Worm (Caenorhabditis elegans) whole organism, young adult: ENCODE results near the gene hog-1.

ENCODE experiments used
- C06A6.2 ChIP-seq: fragments of 200-800 bp; sonication (Bioruptor generic); conservative IDR thresholded peaks from 2 replicates; pipeline ENCODE4 v1.3.6; 2022; ENCODE audit warnings: missing genetic modification characterization, missing compliant biosample characterization
- F33H1.4 ChIP-seq: fragments of 200-800 bp; sonication (Bioruptor generic); IDR thresholded peaks from 2 replicates; pipeline ENCODE4 v1.3.6; 2022; ENCODE audit warnings: missing genetic modification reagents, missing genetic modification characterization, missing compliant biosample characterization
- F37B4.10 ChIP-seq: fragments of 200-800 bp; sonication (Bioruptor generic); IDR thresholded peaks from 2 replicates; pipeline ENCODE4 v1.3.6; 2022; ENCODE audit warnings: missing genetic modification characterization, missing compliant biosample characterization
- T07F8.4 ChIP-seq: sonication (generic microtip); optimal IDR thresholded peaks from 2 replicates; lab custom pipeline; 2016; ENCODE audit warnings: mild to moderate bottlenecking, missing genetic modification characterization, moderate library complexity, missing compliant biosample characterization
- Y67H2A.10 ChIP-seq: fragments of 200-800 bp; sonication (Bioruptor generic); conservative IDR thresholded peaks from 2 replicates; pipeline ENCODE4 v1.3.6; 2022; ENCODE audit warnings: missing genetic modification reagents, missing genetic modification characterization, missing compliant biosample characterization
- Y95B8A.8 ChIP-seq: fragments of 200-800 bp; sonication (Bioruptor generic); IDR thresholded peaks from 2 replicates; pipeline ENCODE4 v1.3.6; 2022; ENCODE audit warnings: missing genetic modification reagents, missing genetic modification characterization, missing compliant biosample characterization
- ZK185.1 ChIP-seq: sonication (generic microtip); optimal IDR thresholded peaks from 2 replicates; lab custom pipeline; 2016; ENCODE audit warnings: mild to moderate bottlenecking, missing genetic modification characterization, missing compliant biosample characterization; ENCODE audit not compliant: poor library complexity, severe bottlenecking
- akir-1 ChIP-seq: fragments of 200-800 bp; sonication (Bioruptor generic); optimal IDR thresholded peaks from 2 replicates; lab custom pipeline; 2018; ENCODE audit warnings: mild to moderate bottlenecking, missing genetic modification characterization, moderate library complexity, missing compliant biosample characterization
- attf-3 ChIP-seq: fragments of 200-800 bp; sonication (Bioruptor generic); conservative IDR thresholded peaks from 2 replicates; pipeline ENCODE4 v1.3.6; 2022; ENCODE audit warnings: missing genetic modification reagents, missing genetic modification characterization, missing compliant biosample characterization
- bed-1 ChIP-seq: fragments of 200-800 bp; sonication (Bioruptor generic); IDR thresholded peaks from 2 replicates; pipeline ENCODE4 v1.3.6; 2022; ENCODE audit warnings: missing genetic modification reagents, missing genetic modification characterization, missing compliant biosample characterization
- cebp-1 ChIP-seq, 2 experiments: fragments of 200-800 bp in 1 of 2; sonication (Bioruptor generic) in 1 of 2; sonication (generic microtip) in 1 of 2; IDR thresholded peaks in 1 of 2; optimal IDR thresholded peaks in 1 of 2; 2 replicates each; pipeline versions ENCODE4 v1.3.6 to Lab custom; 2017 to 2022; ENCODE audit warnings: missing compliant biosample characterization in 2 of 2, missing genetic modification characterization in 2 of 2, mild to moderate bottlenecking in 1 of 2, missing genetic modification reagents in 1 of 2, moderate library complexity in 1 of 2
- ceh-58 ChIP-seq: fragments of 200-800 bp; sonication (Bioruptor generic); IDR thresholded peaks from 2 replicates; pipeline ENCODE4 v1.3.6; 2022; ENCODE audit warnings: missing genetic modification characterization, missing compliant biosample characterization
- dox-1 ChIP-seq: fragments of 200-800 bp; sonication (Bioruptor generic); IDR thresholded peaks from 2 replicates; pipeline ENCODE4 v1.3.6; 2022; ENCODE audit warnings: missing genetic modification reagents, missing genetic modification characterization, missing compliant biosample characterization
- egl-18 ChIP-seq: fragments of 200-800 bp; sonication (Bioruptor generic); IDR thresholded peaks from 2 replicates; pipeline ENCODE4 v1.3.6; 2022; ENCODE audit warnings: missing genetic modification reagents, missing genetic modification characterization, missing compliant biosample characterization
- egrh-3 ChIP-seq: fragments of 200-800 bp; sonication (Bioruptor generic); IDR thresholded peaks from 2 replicates; pipeline ENCODE4 v1.3.6; 2022; ENCODE audit warnings: missing genetic modification reagents, missing genetic modification characterization, missing compliant biosample characterization
- lin-26 ChIP-seq: fragments of 200-800 bp; sonication (Bioruptor generic); IDR thresholded peaks from 2 replicates; pipeline ENCODE4 v1.3.6; 2022; ENCODE audit warnings: missing genetic modification reagents, missing genetic modification characterization, missing compliant biosample characterization
- lin-54 ChIP-seq: fragments of 200-800 bp; sonication (Bioruptor generic); optimal IDR thresholded peaks from 2 replicates; lab custom pipeline; 2018; ENCODE audit warnings: mild to moderate bottlenecking, missing genetic modification characterization, missing compliant biosample characterization
- lir-1 ChIP-seq: fragments of 200-800 bp; sonication (Bioruptor generic); conservative IDR thresholded peaks from 2 replicates; pipeline ENCODE4 v1.3.6; 2022; ENCODE audit warnings: missing genetic modification reagents, missing genetic modification characterization, missing compliant biosample characterization
- madf-10 ChIP-seq: sonication (generic microtip); optimal IDR thresholded peaks from 2 replicates; lab custom pipeline; 2016; ENCODE audit warnings: mild to moderate bottlenecking, missing genetic modification characterization, missing compliant biosample characterization
- madf-6 ChIP-seq: fragments of 200-800 bp; sonication (Bioruptor generic); IDR thresholded peaks from 2 replicates; pipeline ENCODE4 v1.3.6; 2022; ENCODE audit warnings: missing genetic modification reagents, missing genetic modification characterization, missing compliant biosample characterization
- nfyb-1 ChIP-seq: fragments of 200-800 bp; sonication (Bioruptor generic); IDR thresholded peaks from 2 replicates; pipeline ENCODE4 v1.3.6; 2022; ENCODE audit warnings: missing genetic modification reagents, missing genetic modification characterization, missing compliant biosample characterization
- nhr-27 ChIP-seq: fragments of 200-800 bp; sonication (Bioruptor generic); optimal IDR thresholded peaks from 2 replicates; lab custom pipeline; 2018; ENCODE audit warnings: mild to moderate bottlenecking, missing genetic modification characterization, moderate library complexity, missing compliant biosample characterization
- rec-8 ChIP-seq, 2 experiments: sonication (generic microtip); optimal IDR thresholded peaks; 2 replicates each; lab custom pipeline; 2016; ENCODE audit warnings: mild to moderate bottlenecking in 2 of 2, missing genetic modification characterization in 2 of 2, missing genetic modification reagents in 2 of 2, missing genotype in 2 of 2, missing biosample characterization in 1 of 2, missing compliant biosample characterization in 1 of 2, moderate library complexity in 1 of 2
- repo-1 ChIP-seq: sonication (generic microtip); optimal IDR thresholded peaks from 2 replicates; lab custom pipeline; 2017; ENCODE audit warnings: mild to moderate bottlenecking, missing genetic modification characterization, missing compliant biosample characterization
- snpc-1.3 ChIP-seq: sonication (generic microtip); optimal IDR thresholded peaks from 2 replicates; lab custom pipeline; 2017; ENCODE audit warnings: missing genetic modification characterization, mild to moderate bottlenecking, missing compliant biosample characterization, antibody characterized with exemption, moderate library complexity, missing genotype, missing genetic modification reagents; ENCODE audit not compliant: insufficient read depth
- somi-1 ChIP-seq: fragments of 200-800 bp; sonication (Bioruptor generic); optimal IDR thresholded peaks from 2 replicates; lab custom pipeline; 2018; ENCODE audit warnings: mild to moderate bottlenecking, missing genetic modification characterization, missing compliant biosample characterization
- sptf-2 ChIP-seq: fragments of 200-800 bp; sonication (Bioruptor generic); optimal IDR thresholded peaks from 2 replicates; lab custom pipeline; 2018; ENCODE audit warnings: mild to moderate bottlenecking, missing genetic modification characterization, missing compliant biosample characterization
- zfh-2 ChIP-seq: fragments of 200-800 bp; sonication (Bioruptor generic); conservative IDR thresholded peaks from 2 replicates; pipeline ENCODE4 v1.3.6; 2022; ENCODE audit warnings: missing genetic modification reagents, missing genetic modification characterization, missing compliant biosample characterization
- zim-3 ChIP-seq: sonication (generic microtip); optimal IDR thresholded peaks from 2 replicates; lab custom pipeline; 2017; ENCODE audit warnings: mild to moderate bottlenecking, missing genetic modification characterization, moderate library complexity, missing compliant biosample characterization
- ztf-18 ChIP-seq: sonication (generic microtip); optimal IDR thresholded peaks from 2 replicates; lab custom pipeline; 2016; ENCODE audit warnings: missing genotype, mild to moderate bottlenecking, missing genetic modification characterization, missing compliant biosample characterization
- ztf-6 ChIP-seq: fragments of 200-800 bp; sonication (Bioruptor generic); IDR thresholded peaks from 2 replicates; pipeline ENCODE4 v1.3.6; 2022; ENCODE audit warnings: missing genetic modification reagents, missing genetic modification characterization, missing compliant biosample characterization

hog-1 gene

DNA sequence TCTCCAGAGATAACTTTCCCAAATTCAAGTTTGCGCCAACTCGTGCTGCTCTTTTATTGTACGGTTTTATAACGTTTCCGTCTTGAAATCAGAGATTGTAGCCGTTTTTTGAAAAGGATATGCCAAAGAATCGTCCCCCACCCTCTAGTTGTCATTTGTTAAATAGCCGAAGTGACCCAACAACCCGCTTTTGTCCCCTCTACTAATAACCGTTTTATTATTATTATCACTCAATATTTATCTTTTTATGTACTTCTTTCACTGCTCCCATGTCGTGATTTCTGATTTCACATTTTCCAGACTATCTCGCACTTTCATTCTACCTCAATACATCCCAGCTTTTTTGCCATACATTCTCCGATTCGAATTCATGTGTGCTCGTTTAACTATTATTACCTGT, 27.1 kb downstream of the hog-1 start:
- TF ChIP-seq akir-1 (GFP tag; lab: Kevin White, UChicago), result no peak
- TF ChIP-seq rec-8 (tag; optimal IDR thresholded peaks at IDR 0.05; lab: Kevin White, UChicago), result no peak
- no peak for TF ChIP-seq snpc-1.3 (tag; lab: Kevin White, UChicago)

DNA sequence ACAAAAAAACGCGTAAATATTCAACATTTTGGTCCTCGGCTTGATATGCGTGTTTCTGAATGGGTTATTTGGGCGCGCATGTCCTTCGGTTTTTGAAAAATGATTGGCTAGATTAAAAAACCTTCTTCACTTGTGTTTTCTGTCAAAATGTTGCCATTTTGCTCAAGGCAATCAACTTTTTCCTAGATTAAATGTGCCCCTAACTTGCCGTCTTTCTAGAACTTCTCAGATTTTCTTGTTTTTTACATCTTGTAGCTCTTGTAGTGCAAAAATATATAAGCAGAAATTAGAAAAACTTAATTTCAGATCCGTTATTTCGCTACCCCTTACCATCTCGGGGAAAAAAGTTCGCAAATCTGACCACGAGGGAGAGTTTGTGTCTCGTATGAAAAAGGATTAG, 32.2 kb downstream of the hog-1 start, which contains the start of gene hbl-1:
Gene hbl-1 (plus strand): TSS at position 301 of the 400 bp plus-strand sequence.
- TF ChIP-seq ZK185.1 (tag; lab: Kevin White, UChicago) (no peak), ztf-6 (no peak), egrh-3 (GFP tag; lab: Robert Waterston, UW) (no peak), dox-1 (GFP tag; lab: Robert Waterston, UW) (no peak), T07F8.4 (tag; lab: Kevin White, UChicago) (no peak), F37B4.10 (no peak), bed-1 (no peak), attf-3 (GFP tag; lab: Robert Waterston, UW) (no peak), F33H1.4 (GFP tag; lab: Robert Waterston, UW) (no peak), zim-3 (tag; lab: Kevin White, UChicago) (no peak), lir-1 (GFP tag; lab: Robert Waterston, UW) (no peak), Y95B8A.8 (GFP tag; lab: Robert Waterston, UW) (no peak)

DNA sequence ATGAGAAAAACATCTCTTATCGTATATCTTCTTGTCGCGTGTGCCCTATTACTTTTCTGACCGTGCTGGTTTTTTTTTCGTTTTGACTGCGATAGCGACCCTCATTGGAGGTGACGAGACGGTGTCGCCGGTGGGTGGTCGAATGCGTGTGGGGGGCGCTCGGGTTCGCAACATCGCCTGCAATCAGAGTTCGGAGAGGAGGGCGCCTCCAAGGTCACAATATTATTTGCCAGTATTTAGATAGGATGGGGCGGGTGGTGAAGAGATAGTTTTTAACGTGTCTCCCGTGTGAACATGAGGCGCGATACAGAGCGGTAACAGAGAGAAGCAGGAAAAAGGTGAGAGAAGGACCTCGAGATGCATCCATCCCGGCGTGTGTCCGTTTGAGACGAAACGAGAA, 33.2 kb downstream of the hog-1 start:
- TF ChIP-seq zfh-2 (GFP tag; lab: Robert Waterston, UW) (peak; percentile 80), nhr-27 (no peak), Y67H2A.10 (GFP tag; lab: Robert Waterston, UW) (no peak), ztf-18 (tag; lab: Kevin White, UChicago) (no peak), ceh-58 (GFP tag; lab: Robert Waterston, UW) (no peak), nfyb-1 (0 out of 2 replicates have a peak, but pooled peaks have one; percentile 32), C06A6.2 (GFP tag; lab: Robert Waterston, UW) (no peak), egrh-3 (GFP tag; lab: Robert Waterston, UW) (no peak)
- TF ChIP-seq, all 124 proteins: peak for 2

DNA sequence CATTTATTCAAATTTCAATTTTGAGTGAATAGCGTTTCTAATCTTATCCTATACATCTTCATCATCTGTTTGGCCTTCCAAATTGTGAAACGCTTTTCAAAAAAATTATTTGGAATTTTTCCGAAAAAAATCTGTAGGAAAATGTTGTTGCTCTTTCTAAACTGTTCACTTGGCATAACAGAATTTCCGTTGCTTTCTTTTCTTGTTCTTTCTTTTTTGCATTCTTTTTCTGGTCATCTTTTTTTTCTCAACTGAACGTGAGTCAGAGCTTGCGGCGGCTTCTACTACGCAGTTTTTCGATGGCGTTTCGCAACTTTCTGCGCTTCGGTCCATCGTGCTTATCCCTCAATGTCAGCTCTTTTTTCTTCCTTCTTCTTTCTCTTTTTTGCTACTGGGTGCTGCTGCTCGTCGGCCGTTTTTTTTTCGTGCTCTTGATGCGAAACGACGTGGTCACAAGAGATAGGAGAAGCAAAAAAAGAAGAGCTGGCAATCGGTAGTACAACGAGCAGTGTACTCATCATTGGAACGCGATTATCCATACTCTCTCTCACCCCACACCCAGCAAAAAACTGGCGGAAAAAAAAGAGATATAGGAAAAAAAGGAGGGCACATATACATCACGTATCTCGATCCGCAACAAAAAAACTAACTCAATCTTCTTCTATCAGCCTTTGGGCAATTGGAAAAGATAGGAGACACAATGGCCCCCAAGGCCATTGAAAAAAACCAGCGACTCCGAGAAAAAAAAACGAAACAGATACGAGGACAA, 34.2 kb downstream of the hog-1 start:
- TF ChIP-seq madf-6 (GFP tag; lab: Robert Waterston, UW) (no peak), madf-10 (tag; lab: Kevin White, UChicago) (peak; percentile 7), zfh-2 (GFP tag; lab: Robert Waterston, UW) (peak; percentile 72; the same call in 1 of the 2 replicates), somi-1 (peak; percentile 80), egl-18 (no peak), cebp-1 (GFP tag; IDR thresholded peaks at IDR 0.05; lab: Robert Waterston, UW) (no peak), cebp-1 (tag; optimal IDR thresholded peaks at IDR 0.05; lab: Kevin White, UChicago) (peak; percentile 79)

DNA sequence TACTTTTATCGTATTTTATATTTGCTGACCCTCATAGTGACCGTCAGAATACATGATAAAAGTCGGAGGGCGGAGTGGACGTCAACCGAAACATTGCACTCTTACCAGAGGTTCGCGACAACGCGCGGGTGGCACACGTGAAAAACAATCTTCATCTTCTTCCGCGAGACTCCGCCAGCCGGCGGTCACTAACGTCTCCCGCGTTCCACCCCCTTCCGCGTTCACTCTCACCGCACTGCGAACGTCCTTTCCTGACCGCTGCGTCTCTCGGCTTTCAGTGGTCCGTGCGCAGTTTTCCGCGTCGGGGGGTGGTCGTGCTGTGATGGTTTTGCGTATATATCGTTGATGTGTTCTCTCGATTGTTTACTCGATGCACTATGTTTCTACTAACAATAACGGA, 35.9 kb downstream of the hog-1 start:
- TF ChIP-seq egrh-3 (GFP tag; lab: Robert Waterston, UW), result peak; percentile 60; the same call in 1 of the 2 replicates
- no peak for TF ChIP-seq lir-1 (GFP tag; lab: Robert Waterston, UW)
- 0 out of 2 replicates have a peak, but pooled peaks have one; percentile 39 for TF ChIP-seq lin-26 (GFP tag; lab: Robert Waterston, UW)
- no peak for TF ChIP-seq repo-1 (tag; lab: Kevin White, UChicago)
- TF ChIP-seq sptf-2 (GFP tag; lab: Kevin White, UChicago), result peak; percentile 45
- TF ChIP-seq lin-54 (GFP tag; lab: Kevin White, UChicago), result no peak
- peak; percentile 91 for TF ChIP-seq zfh-2 (GFP tag; lab: Robert Waterston, UW)
- TF ChIP-seq F37B4.10, result no peak
- TF ChIP-seq dox-1 (GFP tag; lab: Robert Waterston, UW), result 0 out of 2 replicates have a peak, but pooled peaks have one; percentile 20
